Fruit fly (Drosophila melanogaster) Kc167 (cell line): ENCODE data around the gene Rchy1.

Experiments
- Sin3A ChIP-seq: fragments of >200 bp; optimal IDR thresholded peaks from 2 replicates; lab custom pipeline; 2018; ENCODE audit warnings: missing external identifiers
- h ChIP-seq: fragments of >200 bp; optimal IDR thresholded peaks from 3 replicates; lab custom pipeline; 2018; ENCODE audit warnings: missing external identifiers
- psq ChIP-seq: fragments of >200 bp; optimal IDR thresholded peaks from 2 replicates; lab custom pipeline; 2017; ENCODE audit warnings: missing external identifiers
- ttk ChIP-seq: sonication (Bioruptor generic); optimal IDR thresholded peaks from 2 replicates; lab custom pipeline; 2017; ENCODE audit warnings: missing external identifiers

dm6 chr2L:6480212-6480994 lies 14.9 kb upstream of the Rchy1 start, which contains the start of the genes Sec61alpha and Daxx:
- no peak for TF ChIP-seq psq
- no peak for TF ChIP-seq ttk (lab: Kevin White, UChicago)
- TF ChIP-seq Sin3A (lab: Kevin White, UChicago), result no peak
- no peak for TF ChIP-seq h
